Worm (Caenorhabditis elegans) whole organism, L4 larva: Measurements from ENCODE around the gene mans-4.
A peak's percentile ranks its signal among the peaks of the same experiment; 100 is the strongest.

Experiments used
- D1046.2 ChIP-seq: fragments of 200-800 bp; sonication (Bioruptor generic); IDR thresholded peaks from 2 replicates; pipeline ENCODE4 v1.3.6; 2022; ENCODE audit warnings: missing genetic modification characterization, missing compliant biosample characterization
- F26F4.8 ChIP-seq: fragments of 200-800 bp; sonication (Bioruptor generic); conservative IDR thresholded peaks from 2 replicates; pipeline ENCODE4 v1.3.6; 2022; ENCODE audit warnings: missing genetic modification characterization, missing compliant biosample characterization
- F49E8.2 ChIP-seq: sonication (generic microtip); optimal IDR thresholded peaks from 2 replicates; lab custom pipeline; 2016; ENCODE audit warnings: missing compliant biosample characterization, mild to moderate bottlenecking, missing genetic modification characterization, borderline replicate concordance
- T26A8.4 ChIP-seq: fragments of 200-800 bp; sonication (Bioruptor generic); IDR thresholded peaks from 2 replicates; pipeline ENCODE4 v1.3.6; 2022; ENCODE audit warnings: missing genetic modification characterization, missing compliant biosample characterization
- Y105C5A.15 ChIP-seq: fragments of 200-800 bp; sonication (Bioruptor generic); IDR thresholded peaks from 2 replicates; pipeline ENCODE4 v1.3.6; 2022; ENCODE audit warnings: missing genetic modification characterization, missing compliant biosample characterization
- aha-1 ChIP-seq: fragments of 150-350 bp; peaks from one replicate; lab custom pipeline; 2014; ENCODE audit warnings: missing biosample characterization, missing genetic modification characterization
- ama-1 ChIP-seq: fragments of 150-350 bp; optimal IDR thresholded peaks from 2 replicates; lab custom pipeline; 2014; ENCODE audit warnings: inconsistent platforms, mixed read lengths
- cey-2 ChIP-seq: sonication (generic microtip); optimal IDR thresholded peaks from 3 replicates; lab custom pipeline; 2017; ENCODE audit warnings: missing genetic modification characterization, mild to moderate bottlenecking, missing compliant biosample characterization, antibody characterized with exemption, borderline replicate concordance; ENCODE audit not compliant: insufficient read depth
- daf-12 ChIP-seq: fragments of 150-350 bp; optimal IDR thresholded peaks from 2 replicates; lab custom pipeline; 2014; ENCODE audit warnings: missing biosample characterization, missing genetic modification reagents, missing genetic modification characterization
- daf-16 ChIP-seq, 3 experiments: sonication (generic microtip); optimal IDR thresholded peaks; 2 replicates each; lab custom pipeline; 2016 to 2017; ENCODE audit warnings: missing genetic modification characterization in 3 of 3, missing genetic modification reagents in 3 of 3, mild to moderate bottlenecking in 2 of 3, missing compliant biosample characterization in 2 of 3, missing biosample characterization in 1 of 3, moderate library complexity in 1 of 3
- daf-8 ChIP-seq: fragments of 200-800 bp; sonication (Bioruptor generic); IDR thresholded peaks from 2 replicates; pipeline ENCODE4 v1.3.6; 2022; ENCODE audit warnings: missing genetic modification characterization, missing compliant biosample characterization
- dmd-6 ChIP-seq: fragments of 200-800 bp; sonication (Bioruptor generic); IDR thresholded peaks from 2 replicates; pipeline ENCODE4 v1.3.6; 2022; ENCODE audit warnings: missing genetic modification reagents, missing genetic modification characterization, missing compliant biosample characterization
- dpl-1 ChIP-seq: fragments of 150-350 bp; optimal IDR thresholded peaks from 2 replicates; lab custom pipeline; 2014; ENCODE audit warnings: missing biosample characterization, missing genetic modification reagents, missing genetic modification characterization
- dve-1 ChIP-seq: sonication (generic microtip); optimal IDR thresholded peaks from 2 replicates; lab custom pipeline; 2017; ENCODE audit warnings: antibody characterized with exemption, mild to moderate bottlenecking, missing genetic modification characterization, missing compliant biosample characterization; ENCODE audit not compliant: insufficient read depth
- egl-27 ChIP-seq: sonication (generic microtip); optimal IDR thresholded peaks from 3 replicates; lab custom pipeline; 2017; ENCODE audit warnings: missing biosample characterization, missing genetic modification reagents, missing genetic modification characterization
- egl-43 ChIP-seq: fragments of 200-800 bp; sonication (Bioruptor generic); IDR thresholded peaks from 2 replicates; pipeline ENCODE4 v1.3.6; 2022; ENCODE audit warnings: missing genetic modification reagents, missing genetic modification characterization, missing compliant biosample characterization
- hlh-11 ChIP-seq: fragments of 200-800 bp; sonication (Bioruptor generic); optimal IDR thresholded peaks from 2 replicates; lab custom pipeline; 2018; ENCODE audit warnings: mild to moderate bottlenecking, missing genetic modification characterization, missing compliant biosample characterization
- hlh-30 ChIP-seq: sonication (generic microtip); optimal IDR thresholded peaks from 2 replicates; lab custom pipeline; 2017; ENCODE audit warnings: antibody characterized with exemption, mild to moderate bottlenecking, missing genetic modification characterization, missing compliant biosample characterization; ENCODE audit not compliant: insufficient read depth
- hmg-1.1 ChIP-seq: fragments of 200-800 bp; sonication (Bioruptor generic); IDR thresholded peaks from 2 replicates; pipeline ENCODE4 v1.3.6; 2022; ENCODE audit warnings: missing genetic modification reagents, missing genetic modification characterization, missing compliant biosample characterization
- jun-1 ChIP-seq: fragments of 150-350 bp; optimal IDR thresholded peaks from 2 replicates; lab custom pipeline; 2014; ENCODE audit warnings: missing biosample characterization, missing genetic modification reagents, missing genetic modification characterization
- lin-1 ChIP-seq: fragments of 200-800 bp; sonication (Bioruptor generic); IDR thresholded peaks from 2 replicates; pipeline ENCODE4 v1.3.6; 2022; ENCODE audit warnings: missing genetic modification reagents, missing genetic modification characterization, missing compliant biosample characterization
- lin-13 ChIP-seq: fragments of 150-350 bp; optimal IDR thresholded peaks from 2 replicates; lab custom pipeline; 2014; ENCODE audit warnings: missing biosample characterization, missing genetic modification reagents, missing genetic modification characterization
- lin-29 ChIP-seq: fragments of 200-800 bp; sonication (Bioruptor generic); IDR thresholded peaks from 2 replicates; pipeline ENCODE4 v1.3.6; 2022; ENCODE audit warnings: missing genetic modification reagents, missing genetic modification characterization, missing compliant biosample characterization
- mdl-1 ChIP-seq, 2 experiments: fragments of 150-350 bp in 1 of 2; sonication (generic microtip) in 1 of 2; optimal IDR thresholded peaks; 2 replicates each; lab custom pipeline; 2014 to 2017; ENCODE audit warnings: missing biosample characterization in 2 of 2, missing genetic modification characterization in 2 of 2
- mdt-29 ChIP-seq: fragments of 200-800 bp; sonication (Bioruptor generic); IDR thresholded peaks from 2 replicates; pipeline ENCODE4 v1.3.6; 2022; ENCODE audit warnings: missing genetic modification reagents, missing genetic modification characterization, missing compliant biosample characterization
- mep-1 ChIP-seq: fragments of 150-350 bp; sonication (generic microtip); optimal IDR thresholded peaks from 3 replicates; lab custom pipeline; 2014; ENCODE audit warnings: missing biosample characterization, missing genetic modification characterization
- mes-2 ChIP-seq: sonication (generic microtip); optimal IDR thresholded peaks from 2 replicates; lab custom pipeline; 2016; ENCODE audit warnings: missing genotype, mild to moderate bottlenecking, missing genetic modification characterization, missing compliant biosample characterization; ENCODE audit not compliant: poor library complexity, severe bottlenecking
- mxl-3 ChIP-seq: fragments of 200-800 bp; sonication (Bioruptor generic); optimal IDR thresholded peaks from 2 replicates; lab custom pipeline; 2018; ENCODE audit warnings: mild to moderate bottlenecking, missing genetic modification characterization, missing compliant biosample characterization
- nhr-28 ChIP-seq: fragments of 150-350 bp; optimal IDR thresholded peaks from 2 replicates; lab custom pipeline; 2014; ENCODE audit warnings: missing biosample characterization, missing genetic modification characterization
- nhr-6 ChIP-seq: fragments of 150-350 bp; optimal IDR thresholded peaks from 2 replicates; lab custom pipeline; 2014; ENCODE audit warnings: missing biosample characterization, missing genetic modification characterization
- nhr-77 ChIP-seq: fragments of 150-350 bp; optimal IDR thresholded peaks from 2 replicates; lab custom pipeline; 2014; ENCODE audit warnings: missing biosample characterization, missing genetic modification characterization
- pqm-1 ChIP-seq: sonication (generic microtip); optimal IDR thresholded peaks from 2 replicates; lab custom pipeline; 2017; ENCODE audit warnings: missing biosample characterization, missing genetic modification characterization
- sdz-12 ChIP-seq: fragments of 200-800 bp; sonication (Bioruptor generic); optimal IDR thresholded peaks from 2 replicates; lab custom pipeline; 2018; ENCODE audit warnings: mild to moderate bottlenecking, missing genetic modification characterization, missing compliant biosample characterization
- snpc-4 ChIP-seq: fragments of 150-350 bp; optimal IDR thresholded peaks from 2 replicates; lab custom pipeline; 2014; ENCODE audit warnings: missing biosample characterization, missing genetic modification characterization
- spr-1 ChIP-seq: sonication (generic microtip); optimal IDR thresholded peaks from 2 replicates; lab custom pipeline; 2016; ENCODE audit warnings: mild to moderate bottlenecking, missing genetic modification characterization, missing compliant biosample characterization
- unc-62 ChIP-seq, 3 experiments: fragments of 150-350 bp in 1 of 3; sonication (generic microtip); optimal IDR thresholded peaks in 2 of 3; peaks in 1 of 3; 1 replicate in 1 of 3; 2 replicates in 2 of 3; lab custom pipeline; 2014 to 2017; ENCODE audit warnings: missing biosample characterization in 3 of 3, missing genetic modification characterization in 3 of 3, missing genetic modification reagents in 3 of 3, missing genotype in 1 of 3
- zip-11 ChIP-seq: fragments of 200-800 bp; sonication (Bioruptor generic); IDR thresholded peaks from 2 replicates; pipeline ENCODE4 v1.3.6; 2022; ENCODE audit warnings: missing genetic modification characterization, missing compliant biosample characterization
- zip-2 ChIP-seq: fragments of 150-350 bp; optimal IDR thresholded peaks from 2 replicates; lab custom pipeline; 2014; ENCODE audit warnings: missing biosample characterization, missing genetic modification characterization

The mans-4 gene

ce11 chrIV:9121545-9121944, 43.2 kb upstream of the mans-4 start (continued):
- TF ChIP-seq lin-29 (GFP tag; lab: Robert Waterston, UW): no peak
- no peak for TF ChIP-seq F26F4.8
- 0 out of 2 replicates have a peak, but pooled peaks have one; percentile 41 for TF ChIP-seq hmg-1.1
- TF ChIP-seq mxl-3 (GFP tag; lab: Kevin White, UChicago): peak; percentile 67
- TF ChIP-seq spr-1 (tag; lab: Kevin White, UChicago): no peak
- TF ChIP-seq dmd-6 (GFP tag; lab: Robert Waterston, UW): no peak

DNA sequence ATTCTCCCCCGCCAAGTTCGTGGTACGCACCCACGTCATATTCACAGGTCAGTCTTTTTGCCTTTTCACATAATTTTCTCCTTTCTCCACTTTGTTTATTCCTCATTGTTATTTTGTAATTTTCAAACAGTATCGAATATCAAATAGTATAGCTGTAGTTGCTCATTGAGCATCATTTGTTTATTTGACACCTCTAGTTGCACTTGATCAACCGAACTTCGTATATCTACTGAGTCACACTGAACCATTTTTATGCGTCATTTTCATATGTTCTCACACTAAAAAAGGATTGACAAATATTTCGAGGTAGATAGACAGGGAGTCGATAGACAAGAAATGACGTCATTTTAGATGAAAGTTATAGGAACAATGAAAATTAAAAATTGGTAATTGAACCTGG, 41.9 kb upstream of the mans-4 start:
- TF ChIP-seq lin-1 (GFP tag; lab: Robert Waterston, UW) (no peak), aha-1 (tag; lab: Kevin White, UChicago) (peak; percentile 91)

DNA sequence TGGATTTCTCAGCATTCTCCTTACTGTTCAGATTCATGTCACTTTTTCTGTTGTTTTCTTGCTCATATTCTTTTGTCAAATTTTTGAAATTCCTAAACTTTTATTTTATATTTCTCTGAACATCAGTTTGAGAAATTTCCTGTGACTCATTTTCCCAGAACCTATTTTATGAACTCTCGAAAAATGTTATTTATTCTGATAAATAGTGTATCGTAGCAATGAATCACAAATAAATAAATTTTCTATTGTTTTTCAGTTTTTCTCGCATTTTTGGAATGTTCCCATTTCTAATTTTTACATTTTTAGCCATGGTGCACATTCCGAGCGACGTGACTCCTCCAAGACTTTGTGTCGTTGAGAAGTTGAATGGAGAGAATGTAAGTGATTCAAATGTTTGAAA, 40.4 kb upstream of the mans-4 start, which contains the start of gene nrfl-1:
Gene nrfl-1 (plus strand): TSS at position 301 of the 400 bp plus-strand sequence.
- TF ChIP-seq mxl-3 (GFP tag; lab: Kevin White, UChicago): no peak
- TF ChIP-seq nhr-6 (tag; lab: Kevin White, UChicago): no peak
- TF ChIP-seq, all 104 proteins: peak for 0

DNA sequence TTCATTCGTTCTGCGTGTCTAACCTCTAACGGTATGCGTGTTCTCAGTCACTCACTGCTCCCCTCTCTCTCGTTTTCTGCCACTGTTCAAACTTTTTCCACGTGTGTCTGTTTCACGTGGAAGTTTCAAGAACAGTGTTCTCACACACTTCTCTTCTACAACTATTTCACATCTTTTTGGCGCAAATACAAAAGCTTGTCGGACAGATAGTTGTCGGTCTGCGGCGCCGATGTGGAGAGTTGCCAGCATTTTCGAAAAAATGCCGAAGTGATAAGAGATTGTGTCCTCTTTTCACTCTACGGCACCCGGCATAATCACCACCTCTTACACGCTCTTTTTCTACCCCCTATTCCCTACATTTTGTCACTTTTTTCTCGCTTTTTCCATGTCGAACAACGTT, 40.0 kb upstream of the mans-4 start:
- TF ChIP-seq dpl-1 (GFP tag; lab: Kevin White, UChicago): no peak
- peak in 1 of 2 experiments; percentile 86 for TF ChIP-seq unc-62 (GFP tag; optimal IDR thresholded peaks at IDR 0.05 in 1 of 2; lab: Kevin White, UChicago)
- no peak for TF ChIP-seq unc-62 (tag; optimal IDR thresholded peaks at IDR 0.05; lab: Kevin White, UChicago)
- TF ChIP-seq dve-1 (tag; lab: Kevin White, UChicago): peak; percentile 15
- peak; percentile 53 for TF ChIP-seq mep-1
- TF ChIP-seq hlh-11 (tag; lab: Kevin White, UChicago): peak; percentile 75
- no peak for TF ChIP-seq egl-27
- TF ChIP-seq nhr-77: peak; percentile 0
- no peak for TF ChIP-seq D1046.2 (GFP tag; lab: Robert Waterston, UW)
- TF ChIP-seq mdl-1 (tag; optimal IDR thresholded peaks at IDR 0.05; lab: Kevin White, UChicago): peak in 1 of 2 experiments; percentile 1
- peak; percentile 59 for TF ChIP-seq pqm-1
- no peak for TF ChIP-seq daf-16 (GFP tag; optimal IDR thresholded peaks at IDR 0.05; lab: Kevin White, UChicago)
- TF ChIP-seq daf-16 (tag; optimal IDR thresholded peaks at IDR 0.05; lab: Kevin White, UChicago): peak; percentile 32
- no peak for TF ChIP-seq zip-11 (GFP tag; lab: Robert Waterston, UW)
- TF ChIP-seq mxl-3 (GFP tag; lab: Kevin White, UChicago): peak; percentile 41
- TF ChIP-seq mdt-29 (GFP tag; lab: Robert Waterston, UW): no peak
- peak; percentile 68 for TF ChIP-seq dmd-6 (GFP tag; lab: Robert Waterston, UW)
- peak; percentile 6 for TF ChIP-seq ama-1 (lab: Kevin White, UChicago)
- peak; percentile 47 for TF ChIP-seq hlh-30 (tag; lab: Kevin White, UChicago)
- TF ChIP-seq aha-1 (tag; lab: Kevin White, UChicago): no peak
- TF ChIP-seq jun-1 (tag; lab: Kevin White, UChicago): no peak
- TF ChIP-seq snpc-4 (tag; lab: Kevin White, UChicago): no peak
- no peak for TF ChIP-seq sdz-12 (GFP tag; lab: Kevin White, UChicago)
- peak; percentile 79 for TF ChIP-seq nhr-28 (tag; lab: Kevin White, UChicago)
- TF ChIP-seq, all 104 proteins: peak for 13

DNA sequence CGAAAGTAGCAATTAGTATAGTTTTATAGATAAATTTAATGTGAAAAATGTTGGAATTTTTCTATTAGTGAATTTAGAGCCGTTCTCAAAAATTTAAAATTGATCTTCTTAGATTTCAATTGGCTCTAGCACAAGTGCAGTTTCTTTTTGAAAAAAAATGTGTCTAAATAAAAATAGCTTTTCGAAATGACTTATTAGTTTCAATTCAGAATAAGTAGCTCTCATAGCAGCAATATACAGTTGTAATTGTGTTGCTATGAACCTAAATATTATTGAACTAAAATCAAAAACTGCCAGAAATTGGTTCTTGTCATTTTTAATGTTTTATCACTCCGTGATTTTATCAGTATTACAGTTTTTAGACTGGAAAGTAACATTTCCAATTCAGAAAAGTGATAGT, 39.3 kb upstream of the mans-4 start:
- peak in 1 of 2 experiments; percentile 94 for TF ChIP-seq unc-62 (GFP tag; optimal IDR thresholded peaks at IDR 0.05 in 1 of 2; lab: Kevin White, UChicago)
- no peak for TF ChIP-seq unc-62 (tag; optimal IDR thresholded peaks at IDR 0.05; lab: Kevin White, UChicago)
- TF ChIP-seq lin-13 (GFP tag; lab: Kevin White, UChicago): no peak
- TF ChIP-seq daf-16 (GFP tag; optimal IDR thresholded peaks at IDR 0.05; lab: Kevin White, UChicago): no peak
- peak; percentile 48 for TF ChIP-seq daf-16 (tag; optimal IDR thresholded peaks at IDR 0.05; lab: Kevin White, UChicago)
- TF ChIP-seq, all 104 proteins: peak for 2

DNA sequence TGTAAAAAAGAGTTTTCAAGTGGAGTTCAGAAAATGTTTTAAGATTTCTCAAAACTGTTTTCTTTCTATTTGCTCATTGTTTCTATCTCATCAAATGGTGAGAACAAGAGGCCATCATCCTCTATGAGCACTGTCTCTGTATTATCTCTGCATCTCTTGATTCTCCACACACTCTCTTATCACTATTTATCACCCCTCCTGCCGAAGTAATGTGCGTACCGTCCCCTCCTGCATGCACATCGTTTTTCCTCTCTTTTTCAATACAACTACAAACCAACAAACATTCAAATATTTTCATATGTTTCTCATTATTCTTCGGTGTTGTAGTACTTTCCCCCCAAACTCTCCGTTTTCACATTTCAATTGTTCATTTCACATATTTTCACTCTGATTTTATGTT, 38.1 kb upstream of the mans-4 start:
- TF ChIP-seq daf-12 (no peak), zip-2 (tag; lab: Kevin White, UChicago) (no peak), T26A8.4 (GFP tag; lab: Robert Waterston, UW) (no peak), egl-43 (GFP tag; lab: Robert Waterston, UW) (no peak), dve-1 (tag; lab: Kevin White, UChicago) (peak; percentile 54), cey-2 (tag; lab: Kevin White, UChicago) (no peak), daf-8 (no peak), daf-16 (GFP tag; optimal IDR thresholded peaks at IDR 0.05; lab: Kevin White, UChicago) (no peak), daf-16 (tag; optimal IDR thresholded peaks at IDR 0.05; lab: Kevin White, UChicago) (peak; percentile 38), pqm-1 (peak; percentile 73), nhr-28 (tag; lab: Kevin White, UChicago) (peak; percentile 80), hmg-1.1 (no peak), F49E8.2 (tag; lab: Kevin White, UChicago) (no peak), hlh-11 (tag; lab: Kevin White, UChicago) (peak; percentile 29), mxl-3 (GFP tag; lab: Kevin White, UChicago) (peak; percentile 10), Y105C5A.15 (GFP tag; lab: Robert Waterston, UW) (no peak), mes-2 (tag; lab: Kevin White, UChicago) (no peak)
